Worm (Caenorhabditis elegans) whole organism, L4 larva: ENCODE results near the gene nspg-11.

Source experiments
- F44E2.7 ChIP-seq: fragments of 200-800 bp; sonication (Bioruptor generic); IDR thresholded peaks from 2 replicates; pipeline ENCODE4 v2.1.2; 2022; ENCODE audit warnings: missing genetic modification characterization, missing compliant biosample characterization
- T20F7.1 ChIP-seq: fragments of 200-800 bp; sonication (Bioruptor generic); optimal IDR thresholded peaks from 2 replicates; lab custom pipeline; 2018; ENCODE audit warnings: mild to moderate bottlenecking, missing genetic modification characterization, missing compliant biosample characterization
- Y48G9A.11 ChIP-seq: fragments of 200-800 bp; sonication (Bioruptor generic); IDR thresholded peaks from 2 replicates; pipeline ENCODE4 v1.3.6; 2022; ENCODE audit warnings: missing genetic modification reagents, missing genetic modification characterization, missing compliant biosample characterization
- Y5F2A.4 ChIP-seq: fragments of 200-800 bp; sonication (Bioruptor generic); optimal IDR thresholded peaks from 2 replicates; lab custom pipeline; 2018; ENCODE audit warnings: mild to moderate bottlenecking, missing genetic modification characterization, missing compliant biosample characterization
- Y75B8A.6 ChIP-seq: fragments of 200-800 bp; sonication (Bioruptor generic); IDR thresholded peaks from 2 replicates; pipeline ENCODE4 v1.3.6; 2022; ENCODE audit warnings: missing genetic modification reagents, missing genetic modification characterization, missing compliant biosample characterization
- aha-1 ChIP-seq: fragments of 150-350 bp; peaks from one replicate; lab custom pipeline; 2014; ENCODE audit warnings: missing biosample characterization, missing genetic modification characterization
- ama-1 ChIP-seq: fragments of 150-350 bp; optimal IDR thresholded peaks from 2 replicates; lab custom pipeline; 2014; ENCODE audit warnings: inconsistent platforms, mixed read lengths
- arid-1 ChIP-seq: fragments of 200-800 bp; sonication (Bioruptor generic); conservative IDR thresholded peaks from 2 replicates; pipeline ENCODE4 v1.3.6; 2022; ENCODE audit warnings: missing genetic modification reagents, missing genetic modification characterization, missing compliant biosample characterization
- ceh-82 ChIP-seq: sonication (generic microtip); optimal IDR thresholded peaks from 2 replicates; lab custom pipeline; 2017; ENCODE audit warnings: missing biosample characterization, missing genetic modification characterization
- ces-1 ChIP-seq: fragments of 150-350 bp; sonication (generic microtip); optimal IDR thresholded peaks from 4 replicates; lab custom pipeline; 2014; ENCODE audit warnings: missing biosample characterization, missing genetic modification reagents, missing genetic modification characterization
- daf-16 ChIP-seq, 3 experiments: sonication (generic microtip); optimal IDR thresholded peaks; 2 replicates each; lab custom pipeline; 2016 to 2017; ENCODE audit warnings: missing genetic modification characterization in 3 of 3, missing genetic modification reagents in 3 of 3, mild to moderate bottlenecking in 2 of 3, missing compliant biosample characterization in 2 of 3, missing biosample characterization in 1 of 3, moderate library complexity in 1 of 3
- dmd-6 ChIP-seq: fragments of 200-800 bp; sonication (Bioruptor generic); IDR thresholded peaks from 2 replicates; pipeline ENCODE4 v1.3.6; 2022; ENCODE audit warnings: missing genetic modification reagents, missing genetic modification characterization, missing compliant biosample characterization
- dpl-1 ChIP-seq: fragments of 150-350 bp; optimal IDR thresholded peaks from 2 replicates; lab custom pipeline; 2014; ENCODE audit warnings: missing biosample characterization, missing genetic modification reagents, missing genetic modification characterization
- duxl-1 ChIP-seq: sonication (generic microtip); optimal IDR thresholded peaks from 2 replicates; lab custom pipeline; 2016; ENCODE audit warnings: mild to moderate bottlenecking, missing genetic modification characterization, moderate library complexity, missing compliant biosample characterization; ENCODE audit not compliant: poor library complexity
- dve-1 ChIP-seq: sonication (generic microtip); optimal IDR thresholded peaks from 2 replicates; lab custom pipeline; 2017; ENCODE audit warnings: antibody characterized with exemption, mild to moderate bottlenecking, missing genetic modification characterization, missing compliant biosample characterization; ENCODE audit not compliant: insufficient read depth
- egl-43 ChIP-seq: fragments of 200-800 bp; sonication (Bioruptor generic); IDR thresholded peaks from 2 replicates; pipeline ENCODE4 v1.3.6; 2022; ENCODE audit warnings: missing genetic modification reagents, missing genetic modification characterization, missing compliant biosample characterization
- hlh-11 ChIP-seq: fragments of 200-800 bp; sonication (Bioruptor generic); optimal IDR thresholded peaks from 2 replicates; lab custom pipeline; 2018; ENCODE audit warnings: mild to moderate bottlenecking, missing genetic modification characterization, missing compliant biosample characterization
- hlh-30 ChIP-seq: sonication (generic microtip); optimal IDR thresholded peaks from 2 replicates; lab custom pipeline; 2017; ENCODE audit warnings: antibody characterized with exemption, mild to moderate bottlenecking, missing genetic modification characterization, missing compliant biosample characterization; ENCODE audit not compliant: insufficient read depth
- lin-38 ChIP-seq: fragments of 200-800 bp; sonication (Bioruptor generic); IDR thresholded peaks from 2 replicates; pipeline ENCODE4 v1.3.6; 2022; ENCODE audit warnings: missing genetic modification reagents, missing genetic modification characterization, missing compliant biosample characterization
- lsy-2 ChIP-seq, 2 experiments: fragments of 150-350 bp in 1 of 2; sonication (generic microtip) in 1 of 2; optimal IDR thresholded peaks; 2 replicates each; lab custom pipeline; 2014 to 2017; ENCODE audit warnings: missing biosample characterization in 2 of 2, missing genetic modification characterization in 2 of 2
- mep-1 ChIP-seq: fragments of 150-350 bp; sonication (generic microtip); optimal IDR thresholded peaks from 3 replicates; lab custom pipeline; 2014; ENCODE audit warnings: missing biosample characterization, missing genetic modification characterization
- mes-2 ChIP-seq: sonication (generic microtip); optimal IDR thresholded peaks from 2 replicates; lab custom pipeline; 2016; ENCODE audit warnings: missing genotype, mild to moderate bottlenecking, missing genetic modification characterization, missing compliant biosample characterization; ENCODE audit not compliant: poor library complexity, severe bottlenecking
- nhr-111 ChIP-seq: fragments of 200-800 bp; sonication (Bioruptor generic); optimal IDR thresholded peaks from 2 replicates; lab custom pipeline; 2018; ENCODE audit warnings: mild to moderate bottlenecking, missing genetic modification characterization, missing compliant biosample characterization
- nhr-28 ChIP-seq: fragments of 150-350 bp; optimal IDR thresholded peaks from 2 replicates; lab custom pipeline; 2014; ENCODE audit warnings: missing biosample characterization, missing genetic modification characterization
- nhr-77 ChIP-seq: fragments of 150-350 bp; optimal IDR thresholded peaks from 2 replicates; lab custom pipeline; 2014; ENCODE audit warnings: missing biosample characterization, missing genetic modification characterization
- pha-4 ChIP-seq, 2 experiments: fragments of 150-350 bp in 1 of 2; fragments of 200-800 bp in 1 of 2; sonication (Bioruptor generic) in 1 of 2; IDR thresholded peaks in 1 of 2; optimal IDR thresholded peaks in 1 of 2; 2 replicates each; pipeline versions ENCODE4 v1.3.6 to Lab custom; 2014 to 2022; ENCODE audit warnings: missing genetic modification characterization in 2 of 2, missing genetic modification reagents in 2 of 2, missing biosample characterization in 1 of 2, missing compliant biosample characterization in 1 of 2
- pqm-1 ChIP-seq: sonication (generic microtip); optimal IDR thresholded peaks from 2 replicates; lab custom pipeline; 2017; ENCODE audit warnings: missing biosample characterization, missing genetic modification characterization
- unc-62 ChIP-seq, 3 experiments: fragments of 150-350 bp in 1 of 3; sonication (generic microtip); optimal IDR thresholded peaks in 2 of 3; peaks in 1 of 3; 1 replicate in 1 of 3; 2 replicates in 2 of 3; lab custom pipeline; 2014 to 2017; ENCODE audit warnings: missing biosample characterization in 3 of 3, missing genetic modification characterization in 3 of 3, missing genetic modification reagents in 3 of 3, missing genotype in 1 of 3
- ztf-7 ChIP-seq: fragments of 150-350 bp; optimal IDR thresholded peaks from 2 replicates; lab custom pipeline; 2014; ENCODE audit warnings: missing biosample characterization, missing genetic modification characterization

Gene nspg-11

DNA sequence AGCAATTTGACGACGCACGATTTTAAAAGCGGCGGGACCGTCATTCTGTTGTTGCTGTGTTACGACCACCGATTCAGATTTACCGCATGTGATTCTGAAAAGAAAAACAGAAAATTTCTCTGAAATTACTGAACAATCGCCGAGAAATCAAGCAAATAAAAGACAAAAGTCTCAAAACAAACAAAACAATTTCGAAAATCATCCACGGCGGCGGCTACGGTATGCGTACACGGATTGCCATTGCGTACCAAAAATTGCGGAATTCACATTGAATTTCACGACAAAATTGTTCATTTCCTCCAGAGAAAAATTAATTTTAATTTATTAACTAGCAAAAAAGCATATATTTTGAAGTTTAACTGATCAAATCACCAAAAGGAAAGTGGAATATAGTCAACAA, 42.5 kb upstream of the nspg-11 start, which contains the start of gene pezo-1:
pezo-1 (minus strand) TSS at position 101 of the 400 bp plus-strand sequence.
- peak in 1 of 2 experiments; percentile 48 for TF ChIP-seq lsy-2 (tag; optimal IDR thresholded peaks at IDR 0.05; lab: Kevin White, UChicago)
- no peak for TF ChIP-seq ceh-82 (tag; lab: Kevin White, UChicago)
- TF ChIP-seq, all 104 proteins: peak for 1

DNA sequence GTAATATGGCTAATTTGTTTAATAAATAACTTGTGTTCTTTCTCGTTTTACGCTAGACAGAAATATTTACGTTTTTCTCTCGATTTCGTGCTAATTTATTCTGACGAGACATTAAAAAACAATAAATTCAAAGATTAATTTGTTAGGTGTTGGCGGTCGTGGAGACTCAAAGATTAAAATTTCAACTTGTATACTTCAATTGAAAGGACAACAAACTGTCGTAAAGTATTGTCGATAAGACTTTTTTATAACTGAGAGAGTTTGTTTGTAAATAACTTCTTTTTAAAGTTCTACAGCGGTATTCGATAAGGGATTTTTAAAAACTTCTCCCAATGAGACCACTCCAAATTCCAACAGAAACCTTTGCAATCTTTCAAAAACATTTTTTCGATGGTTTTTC, 29.8 kb upstream of the nspg-11 start:
- TF ChIP-seq unc-62 (GFP tag; optimal IDR thresholded peaks at IDR 0.05 in 1 of 2; lab: Kevin White, UChicago) = no peak
- no peak for TF ChIP-seq unc-62 (tag; optimal IDR thresholded peaks at IDR 0.05; lab: Kevin White, UChicago)
- TF ChIP-seq daf-16 (GFP tag; optimal IDR thresholded peaks at IDR 0.05; lab: Kevin White, UChicago) = no peak
- TF ChIP-seq daf-16 (tag; optimal IDR thresholded peaks at IDR 0.05; lab: Kevin White, UChicago) = peak; percentile 94
- TF ChIP-seq hlh-30 = no peak
- TF ChIP-seq dve-1 = peak; percentile 19
- TF ChIP-seq Y5F2A.4 (GFP tag; lab: Kevin White, UChicago) = no peak
- no peak for TF ChIP-seq ces-1 (GFP tag; lab: Kevin White, UChicago)
- TF ChIP-seq nhr-111 (GFP tag; lab: Kevin White, UChicago) = no peak

DNA sequence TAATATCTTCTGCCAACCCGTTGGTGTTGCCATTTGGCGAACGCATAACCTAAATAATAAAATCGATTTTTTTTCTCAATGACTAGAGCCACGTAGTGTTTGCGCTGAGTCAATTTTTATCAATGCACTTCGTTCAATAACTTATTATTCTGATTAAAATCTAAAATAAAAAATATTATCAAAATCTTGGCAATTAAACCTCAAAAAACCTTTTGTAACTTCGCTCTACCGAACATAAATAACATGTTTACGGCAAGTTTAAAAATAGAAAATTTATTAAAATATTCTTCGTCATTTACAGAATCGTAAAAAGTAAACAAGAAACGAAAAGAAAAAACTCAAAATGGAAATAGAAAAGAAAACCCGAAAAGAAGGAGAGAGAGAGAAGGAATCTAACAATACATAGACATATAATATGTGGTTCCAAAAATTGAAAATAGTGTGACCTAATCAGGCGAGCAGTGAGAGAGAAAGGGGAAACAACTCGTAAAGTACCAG, 19.3 kb upstream of the nspg-11 start, which contains the start of gene pigc-1:
pigc-1 (minus strand) TSS at position 51 of the 498 bp plus-strand sequence.
- no peak for TF ChIP-seq Y75B8A.6
- peak; percentile 18; the same call in 1 of the 2 replicates for TF ChIP-seq Y48G9A.11 (GFP tag; lab: Robert Waterston, UW)
- TF ChIP-seq mep-1 = peak; percentile 6
- no peak for TF ChIP-seq egl-43
- TF ChIP-seq mes-2 (tag; lab: Kevin White, UChicago) = peak; percentile 10
- TF ChIP-seq duxl-1 (tag; lab: Kevin White, UChicago) = no peak
- no peak for TF ChIP-seq arid-1 (GFP tag; lab: Robert Waterston, UW)
- no peak for TF ChIP-seq pqm-1 (tag; lab: Kevin White, UChicago)
- no peak for TF ChIP-seq daf-16 (GFP tag; optimal IDR thresholded peaks at IDR 0.05; lab: Kevin White, UChicago)
- peak; percentile 90 for TF ChIP-seq daf-16 (tag; optimal IDR thresholded peaks at IDR 0.05; lab: Kevin White, UChicago)
- TF ChIP-seq pha-4 (GFP tag; IDR thresholded peaks at IDR 0.05; lab: Robert Waterston, UW) = no peak
- no peak for TF ChIP-seq pha-4 (tag; optimal IDR thresholded peaks at IDR 0.05; lab: Kevin White, UChicago)
- peak; percentile 38 for TF ChIP-seq lin-38 (GFP tag; lab: Robert Waterston, UW)
- TF ChIP-seq nhr-77 (tag; lab: Kevin White, UChicago) = peak; percentile 31
- TF ChIP-seq aha-1 (tag; lab: Kevin White, UChicago) = no peak
- no peak for TF ChIP-seq ztf-7

DNA sequence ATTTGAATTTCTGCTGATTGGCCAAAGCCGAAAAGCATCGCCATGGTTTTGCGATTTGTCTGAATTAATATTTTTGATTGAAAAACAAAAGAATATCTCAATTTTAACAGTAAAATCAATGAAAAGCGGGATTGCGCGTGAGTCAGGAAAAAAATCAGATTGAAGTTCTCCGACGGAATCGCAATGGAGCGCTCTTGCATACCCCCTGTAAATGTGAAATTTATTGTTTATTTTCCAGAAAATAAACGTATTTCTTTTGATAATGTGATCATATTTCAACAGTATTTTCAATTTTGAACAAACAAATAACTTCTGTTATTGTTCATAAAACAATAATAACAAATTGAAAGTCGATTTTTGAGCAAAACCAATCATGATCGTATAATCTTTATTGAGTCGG, 17.7 kb upstream of the nspg-11 start, which contains the start of gene vps-26:
vps-26 (minus strand) TSS at position 200 of the 400 bp plus-strand sequence.
- TF ChIP-seq unc-62 (GFP tag; optimal IDR thresholded peaks at IDR 0.05 in 1 of 2; lab: Kevin White, UChicago) = peak in 1 of 2 experiments; percentile 23
- no peak for TF ChIP-seq unc-62 (tag; optimal IDR thresholded peaks at IDR 0.05; lab: Kevin White, UChicago)
- TF ChIP-seq F44E2.7 = no peak
- peak in 1 of 2 experiments; percentile 54 for TF ChIP-seq lsy-2 (tag; optimal IDR thresholded peaks at IDR 0.05; lab: Kevin White, UChicago)
- peak; percentile 13 for TF ChIP-seq pqm-1 (tag; lab: Kevin White, UChicago)
- peak; percentile 52 for TF ChIP-seq dve-1
- no peak for TF ChIP-seq daf-16 (GFP tag; optimal IDR thresholded peaks at IDR 0.05; lab: Kevin White, UChicago)
- TF ChIP-seq daf-16 (tag; optimal IDR thresholded peaks at IDR 0.05; lab: Kevin White, UChicago) = peak; percentile 81
- TF ChIP-seq hlh-30 = peak; percentile 22
- TF ChIP-seq dpl-1 = no peak
- no peak for TF ChIP-seq dmd-6 (GFP tag; lab: Robert Waterston, UW)
- TF ChIP-seq lin-38 (GFP tag; lab: Robert Waterston, UW) = peak; percentile 92
- TF ChIP-seq nhr-28 (tag; lab: Kevin White, UChicago) = peak; percentile 15
- TF ChIP-seq mes-2 (tag; lab: Kevin White, UChicago) = peak; percentile 26
- peak; percentile 14 for TF ChIP-seq mep-1
- TF ChIP-seq ama-1 (lab: Kevin White, UChicago) = peak; percentile 26

DNA sequence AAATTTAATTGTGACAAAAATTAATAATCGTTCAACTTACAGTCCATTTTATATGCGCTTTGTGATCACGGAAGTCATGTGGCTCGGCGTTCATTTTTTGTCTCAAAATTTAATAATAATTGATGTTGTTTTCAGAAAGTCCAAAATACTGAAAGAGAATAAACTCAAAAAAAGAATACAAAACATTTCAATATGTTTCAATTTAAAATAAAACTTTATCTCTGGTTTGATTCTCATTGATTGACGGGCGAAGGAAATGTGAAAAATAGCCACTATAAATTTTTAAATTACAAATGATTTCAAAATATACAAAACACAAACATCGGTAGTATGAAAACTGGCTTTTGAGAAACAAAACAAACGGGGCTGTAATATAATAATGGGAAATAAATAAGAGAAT, 15.3 kb upstream of the nspg-11 start, which contains the start of gene T20D3.6:
T20D3.6 (minus strand) TSS at position 101 of the 400 bp plus-strand sequence.
- peak; percentile 28 for TF ChIP-seq T20F7.1 (GFP tag; lab: Kevin White, UChicago)
- no peak for TF ChIP-seq hlh-11
- TF ChIP-seq daf-16 (GFP tag; optimal IDR thresholded peaks at IDR 0.05; lab: Kevin White, UChicago) = no peak
- peak; percentile 17 for TF ChIP-seq daf-16 (tag; optimal IDR thresholded peaks at IDR 0.05; lab: Kevin White, UChicago)
